Fruit fly (Drosophila melanogaster): ENCODE results near the gene stck.
A peak's percentile ranks its signal among the peaks of the same experiment; 100 is the strongest.

- TF ChIP-seq Blimp-1 (GFP tag; optimal IDR thresholded peaks at IDR 0.05), result no peak
- no peak for TF ChIP-seq Sox102F (GFP tag; optimal IDR thresholded peaks at IDR 0.05)
- no peak for TF ChIP-seq CG15336 (GFP tag; IDR thresholded peaks at IDR 0.05)
- TF ChIP-seq dac (GFP tag; optimal IDR thresholded peaks at IDR 0.05), result no peak
- no peak for TF ChIP-seq dsx (GFP tag; optimal IDR thresholded peaks at IDR 0.05; ENCODE audit: poor library complexity, severe bottlenecking)
- TF ChIP-seq Eip78C (GFP tag), result peak; percentile 8
Observed at dm6 chr3R:8334982-8335381, 21.8 kb upstream of the stck start.

All from whole organism, prepupa.